Fruit fly (Drosophila melanogaster) S2 (cell line): Measurements from ENCODE around the gene Eaat2.

ENCODE experiments used
- CG8478 ChIP-seq: fragments of >200 bp; optimal IDR thresholded peaks from 2 replicates; lab custom pipeline; 2018
- CTCF ChIP-seq, 2 experiments: fragments of >200 bp; optimal IDR thresholded peaks; 2 replicates each; lab custom pipeline; 2018

DNA sequence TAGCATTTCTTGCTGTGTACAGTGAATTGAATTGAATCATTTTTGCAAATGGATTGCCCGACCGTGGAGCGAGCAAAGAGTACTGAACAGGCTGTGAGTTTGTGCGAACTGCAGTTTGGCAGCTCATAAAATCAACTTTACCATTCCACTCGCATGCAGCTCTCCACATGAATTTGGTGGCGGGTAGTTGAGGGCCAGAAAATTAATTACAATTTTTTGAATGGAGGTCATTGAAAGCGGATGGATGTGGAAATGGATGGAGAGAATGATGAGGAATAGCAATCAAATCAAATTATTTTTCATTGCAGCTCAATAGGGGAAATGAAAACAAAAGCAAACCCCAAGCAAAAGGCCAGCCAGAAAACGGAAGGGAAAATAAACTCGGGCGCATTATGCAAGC is 5.5 kb upstream of the Eaat2 start, which contains the start of gene GABA-B-R3:
- no peak for TF ChIP-seq CTCF (optimal IDR thresholded peaks at IDR 0.05; lab: Kevin White, UChicago)
- no peak for TF ChIP-seq CG8478
